Fruit fly (Drosophila melanogaster): ENCODE data around the gene CG8312.

CG8312 gene

DNA sequence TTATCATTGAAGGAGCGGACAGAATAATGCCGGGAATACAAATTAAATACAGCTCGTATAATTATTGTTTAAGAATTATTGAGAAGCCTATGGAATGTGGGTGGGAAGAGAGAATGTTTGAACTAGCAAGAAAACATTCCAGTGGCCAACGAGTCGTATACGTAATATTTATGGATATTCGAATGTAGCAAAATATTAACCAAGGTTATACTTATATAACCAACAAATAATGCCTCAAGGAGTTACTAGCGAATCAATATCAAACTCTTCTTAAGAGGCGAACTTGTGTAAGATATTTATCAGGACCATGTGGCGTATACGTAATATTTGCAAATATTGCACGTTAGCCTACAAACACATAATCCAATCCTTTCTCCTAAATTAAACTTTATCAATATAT, 74.3 kb downstream of the CG8312 start:
- TF ChIP-seq CTCF (optimal IDR thresholded peaks at IDR 0.05) (no peak), CG8478 (optimal IDR thresholded peaks at IDR 0.05) (no peak)

DNA sequence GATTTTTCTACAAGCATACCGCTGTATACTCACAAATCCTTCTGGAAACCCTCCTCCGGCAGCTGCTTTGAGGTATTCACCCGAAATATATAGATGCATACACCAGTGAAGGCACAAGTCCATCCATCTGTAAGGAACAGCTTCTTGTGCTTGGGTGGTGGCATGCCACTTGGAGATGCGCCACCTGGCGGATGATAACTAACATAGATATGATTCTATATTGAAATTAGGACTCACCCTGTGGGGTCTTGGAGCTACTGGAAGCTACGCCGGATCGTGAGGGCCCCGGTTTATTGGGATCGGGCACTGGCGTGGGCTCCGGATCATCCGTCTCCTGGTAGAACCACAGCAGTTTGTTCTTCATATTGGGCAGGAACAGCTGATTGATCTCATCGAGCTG, 82.1 kb downstream of the CG8312 start:
- TF ChIP-seq CTCF (optimal IDR thresholded peaks at IDR 0.05) (peak; percentile 63 to 64), CG8478 (optimal IDR thresholded peaks at IDR 0.05) (no peak)

DNA sequence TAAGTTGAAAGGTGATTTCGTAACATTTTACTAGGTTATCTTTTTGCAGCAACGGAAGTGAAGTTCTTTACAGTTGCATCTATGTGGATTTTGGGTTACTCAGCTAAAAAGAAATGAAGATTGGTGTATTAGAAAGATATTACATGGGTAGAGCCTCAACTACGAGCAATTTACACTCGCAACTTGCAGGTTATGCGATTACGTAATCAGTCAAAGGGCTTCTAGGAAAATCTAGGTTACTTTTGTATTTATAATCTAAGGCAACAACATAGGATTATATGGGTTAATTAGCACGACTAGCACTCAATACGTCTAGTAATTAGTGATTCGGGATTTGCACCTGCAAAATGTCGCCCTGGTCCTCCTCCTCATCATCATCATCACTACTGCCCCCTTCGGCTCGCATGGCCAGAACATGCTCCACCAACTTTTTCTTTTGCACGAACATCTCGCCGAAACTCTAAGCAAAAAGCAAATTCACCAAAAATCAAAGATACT, 83.1 kb downstream of the CG8312 start, which contains the start of gene Dhc1:
Dhc1 (minus strand) TSS at position 448 of the 498 bp plus-strand sequence.
- no peak for TF ChIP-seq CTCF (optimal IDR thresholded peaks at IDR 0.05)
- no peak for TF ChIP-seq CG8478 (optimal IDR thresholded peaks at IDR 0.05)

Data from S2 (cell line).